Worm (Caenorhabditis elegans): Measurements from ENCODE around the gene C03B1.3.

ce11 chrX:6408713-6409112 is 42.9 kb downstream of the C03B1.3 start:
- TF ChIP-seq dao-5 (tag; optimal IDR thresholded peaks at IDR 0.05) (no peak), him-1 (tag; optimal IDR thresholded peaks at IDR 0.05) (no peak), W03F9.2 (tag; optimal IDR thresholded peaks at IDR 0.05) (no peak)

Data from whole organism, L4/young adult.